Fruit fly (Drosophila melanogaster): Measurements from ENCODE around the gene CG15602.

DNA sequence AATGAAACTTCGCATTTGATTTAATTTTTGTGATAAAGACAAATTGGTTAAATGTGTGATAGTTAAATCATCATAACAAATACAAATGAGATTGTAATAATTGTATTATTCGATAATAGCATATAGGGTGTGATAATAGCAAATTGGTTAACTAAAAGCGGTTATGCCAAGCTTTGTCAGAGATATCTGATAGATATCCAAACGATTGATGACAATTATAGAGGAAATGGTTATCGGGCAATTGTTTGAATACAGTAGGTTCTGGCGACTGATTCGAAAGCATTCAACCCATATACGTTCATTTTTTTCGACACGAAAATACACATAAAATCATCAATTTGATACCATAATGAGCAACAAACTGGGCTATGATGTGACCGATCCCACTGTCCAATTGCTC lies 10.0 kb downstream of the CG15602 start, which contains the start of gene CG8509:
- TF ChIP-seq CTCF (optimal IDR thresholded peaks at IDR 0.05) (no peak), CG8478 (optimal IDR thresholded peaks at IDR 0.05) (no peak)

Data from S2 (cell line).